Fruit fly (Drosophila melanogaster) S2 (cell line): ENCODE measurements around the gene Prp3.

Experiments
- CG8478 ChIP-seq: fragments of >200 bp; optimal IDR thresholded peaks from 2 replicates; lab custom pipeline; 2018
- CTCF ChIP-seq, 2 experiments: fragments of >200 bp; optimal IDR thresholded peaks; 2 replicates each; lab custom pipeline; 2018

- TF ChIP-seq CTCF (optimal IDR thresholded peaks at IDR 0.05; lab: Kevin White, UChicago) (no peak), CG8478 (no peak)
These were observed 21.3 kb downstream of the Prp3 start, which contains the start of gene CG46462 for dm6 chr3L:19931391-19931790.
